Fruit fly (Drosophila melanogaster) whole organism, embryonic: ENCODE measurements around the gene CG31797.
A peak's percentile ranks its signal among the peaks of the same experiment; 100 is the strongest.

Experiments
- Aef1 ChIP-seq: fragments of 200-800 bp; sonication (Bioruptor generic); IDR thresholded peaks from 3 replicates; pipeline ENCODE4 v1.3.6; 2022; ENCODE audit warnings: missing biosample characterization, missing genetic modification characterization
- Atf-2 ChIP-seq: fragments of 200-800 bp; sonication (Bioruptor generic); optimal IDR thresholded peaks from 2 replicates; lab custom pipeline; 2016; ENCODE audit warnings: missing biosample characterization, missing genetic modification characterization
- BEAF-32 ChIP-seq: fragments of 200-800 bp; sonication (Bioruptor generic); optimal IDR thresholded peaks from 3 replicates; lab custom pipeline; 2017; ENCODE audit warnings: missing biosample characterization, missing genetic modification characterization, mild to moderate bottlenecking, moderate library complexity, missing genetic modification reagents
- CG12391 ChIP-seq: fragments of 200-800 bp; sonication (Bioruptor generic); optimal IDR thresholded peaks from 3 replicates; lab custom pipeline; 2018; ENCODE audit warnings: missing biosample characterization, mild to moderate bottlenecking, missing genetic modification characterization, moderate library complexity
- CG13123 ChIP-seq: fragments of 200-800 bp; sonication (Bioruptor generic); optimal IDR thresholded peaks from 2 replicates; lab custom pipeline; 2016; ENCODE audit warnings: missing biosample characterization, missing genetic modification characterization
- CG14014 ChIP-seq: fragments of 200-800 bp; sonication (Bioruptor generic); IDR thresholded peaks from 2 replicates; pipeline ENCODE4 v1.3.6; 2022; ENCODE audit warnings: missing biosample characterization, missing genetic modification characterization
- CG15073 ChIP-seq: fragments of 200-800 bp; sonication (Bioruptor generic); optimal IDR thresholded peaks from 2 replicates; lab custom pipeline; 2016; ENCODE audit warnings: missing biosample characterization, missing genetic modification characterization
- CG15514 ChIP-seq: fragments of 200-800 bp; sonication (Bioruptor generic); optimal IDR thresholded peaks from 3 replicates; lab custom pipeline; 2017; ENCODE audit warnings: missing biosample characterization, missing genetic modification characterization, mild to moderate bottlenecking, moderate library complexity, missing genetic modification reagents
- CG16863 ChIP-seq: fragments of 200-800 bp; sonication (Bioruptor generic); optimal IDR thresholded peaks from 3 replicates; lab custom pipeline; 2016; ENCODE audit warnings: missing biosample characterization, missing genetic modification characterization
- CG17328 ChIP-seq: fragments of 200-800 bp; sonication (Bioruptor generic); IDR thresholded peaks from 2 replicates; pipeline ENCODE4 v1.3.6; 2022; ENCODE audit warnings: missing biosample characterization, missing genetic modification characterization
- CG17568 ChIP-seq: fragments of 200-800 bp; sonication (Bioruptor generic); optimal IDR thresholded peaks from 2 replicates; lab custom pipeline; 2018; ENCODE audit warnings: missing biosample characterization, mild to moderate bottlenecking, missing genetic modification characterization, moderate library complexity
- CG17612 ChIP-seq: fragments of 200-800 bp; sonication (Bioruptor generic); IDR thresholded peaks from 2 replicates; pipeline ENCODE4 v1.3.6; 2022; ENCODE audit warnings: missing biosample characterization, missing genetic modification characterization
- CG18476 ChIP-seq: fragments of 200-800 bp; sonication (Bioruptor generic); optimal IDR thresholded peaks from 2 replicates; lab custom pipeline; 2016; ENCODE audit warnings: missing biosample characterization, mild to moderate bottlenecking, missing genetic modification characterization
- CG18599 ChIP-seq: fragments of 200-800 bp; sonication (Bioruptor generic); optimal IDR thresholded peaks from 3 replicates; lab custom pipeline; 2017; ENCODE audit warnings: missing biosample characterization, missing genetic modification characterization, mild to moderate bottlenecking, moderate library complexity, missing genetic modification reagents
- CG3065 ChIP-seq: fragments of 200-800 bp; sonication (Bioruptor generic); optimal IDR thresholded peaks from 2 replicates; lab custom pipeline; 2016; ENCODE audit warnings: missing biosample characterization, missing genetic modification characterization
- CG3163 ChIP-seq: fragments of 200-800 bp; sonication (Bioruptor generic); optimal IDR thresholded peaks from 3 replicates; lab custom pipeline; 2016; ENCODE audit warnings: missing biosample characterization, missing genetic modification characterization
- CG3726 ChIP-seq: fragments of 200-800 bp; sonication (Bioruptor generic); IDR thresholded peaks from 3 replicates; pipeline ENCODE4, ENCODE4 v1.3.6; 2022; ENCODE audit warnings: missing biosample characterization, missing genetic modification characterization
- CG3838 ChIP-seq: fragments of 200-800 bp; sonication (Bioruptor generic); optimal IDR thresholded peaks from 3 replicates; lab custom pipeline; 2016; ENCODE audit warnings: missing biosample characterization, missing genetic modification characterization
- CG3847 ChIP-seq: fragments of 200-800 bp; sonication (Bioruptor generic); IDR thresholded peaks from 2 replicates; pipeline ENCODE4 v1.3.6; 2022; ENCODE audit warnings: missing biosample characterization, missing genetic modification characterization
- CG4282 ChIP-seq: fragments of 200-800 bp; sonication (Bioruptor generic); optimal IDR thresholded peaks from 2 replicates; lab custom pipeline; 2016; ENCODE audit warnings: missing biosample characterization, missing genetic modification characterization
- CG4328 ChIP-seq: fragments of 200-800 bp; sonication (Bioruptor generic); optimal IDR thresholded peaks from 3 replicates; lab custom pipeline; 2017; ENCODE audit warnings: missing biosample characterization, missing genetic modification reagents, missing genetic modification characterization
- CG4360 ChIP-seq: fragments of 200-800 bp; sonication (Bioruptor generic); IDR thresholded peaks from 2 replicates; pipeline ENCODE4 v1.3.6; 2022; ENCODE audit warnings: missing biosample characterization, missing genetic modification characterization
- CG6689 ChIP-seq: fragments of 200-800 bp; sonication (Bioruptor generic); IDR thresholded peaks from 2 replicates; pipeline ENCODE4 v1.3.6; 2022; ENCODE audit warnings: missing biosample characterization, missing genetic modification characterization
- CG7745 ChIP-seq: fragments of 200-800 bp; sonication (Bioruptor generic); optimal IDR thresholded peaks from 2 replicates; lab custom pipeline; 2018; ENCODE audit warnings: missing biosample characterization, mild to moderate bottlenecking, missing genetic modification characterization, moderate library complexity
- Elba2 ChIP-seq: fragments of 200-800 bp; sonication (Bioruptor generic); optimal IDR thresholded peaks from 3 replicates; lab custom pipeline; 2016; ENCODE audit warnings: missing biosample characterization, missing genetic modification characterization
- GATAe ChIP-seq: fragments of 200-800 bp; sonication (Bioruptor generic); conservative IDR thresholded peaks from 2 replicates; pipeline ENCODE4 v1.3.6; 2022; ENCODE audit warnings: missing biosample characterization, missing genetic modification characterization
- Rx ChIP-seq: fragments of 200-800 bp; sonication (Bioruptor generic); IDR thresholded peaks from 2 replicates; pipeline ENCODE4 v1.3.6; 2022; ENCODE audit warnings: missing biosample characterization, missing genetic modification characterization
- Spps ChIP-seq: fragments of 200-800 bp; sonication (Bioruptor generic); optimal IDR thresholded peaks from 2 replicates; lab custom pipeline; 2018; ENCODE audit warnings: missing biosample characterization, mild to moderate bottlenecking, missing genetic modification characterization
- ac ChIP-seq: fragments of 200-800 bp; sonication (Bioruptor generic); optimal IDR thresholded peaks from 3 replicates; lab custom pipeline; 2017; ENCODE audit warnings: missing biosample characterization, mild to moderate bottlenecking, missing genetic modification characterization
- ato ChIP-seq: fragments of 200-800 bp; sonication (Bioruptor generic); IDR thresholded peaks from 2 replicates; pipeline ENCODE4 v1.3.6; 2022; ENCODE audit warnings: missing biosample characterization, missing genetic modification characterization; ENCODE audit not compliant: partially characterized antibody
- az2 ChIP-seq: fragments of 200-800 bp; sonication (Bioruptor generic); optimal IDR thresholded peaks from 3 replicates; lab custom pipeline; 2016; ENCODE audit warnings: missing biosample characterization, missing genetic modification characterization
- cg ChIP-seq: fragments of 200-800 bp; sonication (Bioruptor generic); optimal IDR thresholded peaks from 3 replicates; lab custom pipeline; 2019; ENCODE audit warnings: missing biosample characterization, mild to moderate bottlenecking, missing genetic modification characterization, moderate library complexity
- danr ChIP-seq: fragments of 200-800 bp; sonication (Bioruptor generic); IDR thresholded peaks from 2 replicates; pipeline ENCODE4 v1.3.6; 2022; ENCODE audit warnings: missing biosample characterization, missing genetic modification characterization
- ewg ChIP-seq: fragments of 200-800 bp; sonication (Bioruptor generic); optimal IDR thresholded peaks from 3 replicates; lab custom pipeline; 2017; ENCODE audit warnings: mild to moderate bottlenecking, missing biosample characterization, missing genetic modification reagents, missing genetic modification characterization
- fd102C ChIP-seq: fragments of 200-800 bp; sonication (Bioruptor generic); optimal IDR thresholded peaks from 2 replicates; lab custom pipeline; 2018; ENCODE audit warnings: missing biosample characterization, mild to moderate bottlenecking, missing genetic modification characterization, moderate library complexity
- fd96Cb ChIP-seq: fragments of 200-800 bp; sonication (Bioruptor generic); optimal IDR thresholded peaks from 2 replicates; lab custom pipeline; 2018; ENCODE audit warnings: missing biosample characterization, mild to moderate bottlenecking, missing genetic modification characterization, moderate library complexity
- gcm2 ChIP-seq: fragments of 200-800 bp; sonication (Bioruptor generic); optimal IDR thresholded peaks from 2 replicates; lab custom pipeline; 2016; ENCODE audit warnings: missing biosample characterization, missing genetic modification characterization
- hbn ChIP-seq: fragments of 200-800 bp; sonication (Bioruptor generic); IDR thresholded peaks from 2 replicates; pipeline ENCODE4 v1.3.6; 2022; ENCODE audit warnings: missing biosample characterization, missing genetic modification characterization; ENCODE audit not compliant: partially characterized antibody
- klu ChIP-seq: fragments of 200-800 bp; sonication (Bioruptor generic); IDR thresholded peaks from 2 replicates; pipeline ENCODE4 v1.3.6; 2022; ENCODE audit warnings: missing biosample characterization, missing genetic modification characterization
- maf-S ChIP-seq: fragments of 200-800 bp; sonication (Bioruptor generic); optimal IDR thresholded peaks from 2 replicates; lab custom pipeline; 2016; ENCODE audit warnings: missing biosample characterization, missing genetic modification characterization
- nerfin-1 ChIP-seq: fragments of 200-800 bp; sonication (Bioruptor generic); optimal IDR thresholded peaks from 3 replicates; lab custom pipeline; 2019; ENCODE audit warnings: missing biosample characterization, mild to moderate bottlenecking, missing genetic modification characterization, moderate library complexity
- sens-2 ChIP-seq: fragments of 200-800 bp; sonication (Bioruptor generic); IDR thresholded peaks from 2 replicates; pipeline ENCODE4 v1.3.6; 2022; ENCODE audit warnings: missing biosample characterization, missing genetic modification characterization
- shn ChIP-seq: fragments of 200-800 bp; sonication (Bioruptor generic); optimal IDR thresholded peaks from 3 replicates; lab custom pipeline; 2016; ENCODE audit warnings: missing biosample characterization, missing genetic modification characterization
- slou ChIP-seq: fragments of 200-800 bp; sonication (Bioruptor generic); optimal IDR thresholded peaks from 3 replicates; lab custom pipeline; 2016; ENCODE audit warnings: missing biosample characterization, missing genetic modification characterization
- sr ChIP-seq: fragments of 200-800 bp; sonication (Bioruptor generic); IDR thresholded peaks from 3 replicates; pipeline ENCODE4 v1.3.6; 2022; ENCODE audit warnings: missing biosample characterization, missing genetic modification characterization
- sug ChIP-seq: fragments of 200-800 bp; optimal IDR thresholded peaks from 2 replicates; lab custom pipeline; 2019; ENCODE audit warnings: missing biosample characterization, mild to moderate bottlenecking, missing genetic modification characterization, moderate library complexity
- tin ChIP-seq: fragments of 200-800 bp; sonication (Bioruptor generic); optimal IDR thresholded peaks from 3 replicates; lab custom pipeline; 2016; ENCODE audit warnings: missing biosample characterization, missing genetic modification characterization
- tll ChIP-seq, 2 experiments: fragments of 200-800 bp in 1 of 2; fragments of >200 bp in 1 of 2; sonication (Bioruptor generic) in 1 of 2; optimal IDR thresholded peaks; 2 replicates each; lab custom pipeline; 2017 to 2019; ENCODE audit warnings: missing biosample characterization in 2 of 2, missing genetic modification characterization in 2 of 2, mild to moderate bottlenecking in 1 of 2, moderate library complexity in 1 of 2
- toy ChIP-seq: fragments of 200-800 bp; sonication (Bioruptor generic); IDR thresholded peaks from 2 replicates; pipeline ENCODE4 v1.3.6; 2022; ENCODE audit warnings: missing biosample characterization, missing genetic modification characterization
- trh ChIP-seq: fragments of 200-800 bp; sonication (Bioruptor generic); optimal IDR thresholded peaks from 2 replicates; lab custom pipeline; 2016; ENCODE audit warnings: missing biosample characterization, missing genetic modification characterization
- zen ChIP-seq: fragments of 200-800 bp; sonication (Bioruptor generic); optimal IDR thresholded peaks from 3 replicates; lab custom pipeline; 2018; ENCODE audit warnings: missing biosample characterization, mild to moderate bottlenecking, missing genetic modification characterization, moderate library complexity
- zfh2 ChIP-seq: fragments of 200-800 bp; sonication (Bioruptor generic); optimal IDR thresholded peaks from 2 replicates; lab custom pipeline; 2016; ENCODE audit warnings: missing biosample characterization, missing genetic modification characterization

The CG31797 gene

DNA sequence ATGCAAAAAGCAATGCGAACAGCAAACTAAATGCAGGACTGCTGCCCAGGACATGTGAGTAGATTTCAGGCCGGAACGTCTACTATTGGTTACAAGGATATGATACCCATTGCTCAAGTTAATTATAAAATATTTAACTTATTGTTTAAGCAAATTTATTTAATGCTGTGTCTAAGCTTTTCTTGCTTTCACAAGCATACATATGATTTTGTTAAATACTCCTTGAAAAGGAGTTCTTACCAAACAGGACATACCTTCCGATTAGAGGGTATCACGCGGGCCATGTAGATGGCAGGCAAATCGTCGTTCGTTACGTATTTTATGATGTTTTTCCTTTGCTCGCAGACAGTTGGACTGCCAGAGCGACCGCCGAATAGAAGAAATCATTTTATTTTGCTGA lies 23.5 kb upstream of the CG31797 start (continued):
- TF ChIP-seq cg, result no peak
- TF ChIP-seq ewg (GFP tag; lab: Kevin White, UChicago), result no peak
- TF ChIP-seq CG6689, result no peak
- TF ChIP-seq klu (GFP tag; lab: Robert Waterston, UW), result no peak
- no peak for TF ChIP-seq GATAe (GFP tag; lab: Robert Waterston, UW)
- TF ChIP-seq toy (GFP tag; lab: Robert Waterston, UW), result no peak
- TF ChIP-seq zen (tag; lab: Kevin White, UChicago), result peak; percentile 86
- no peak for TF ChIP-seq BEAF-32
- no peak for TF ChIP-seq shn
- TF ChIP-seq trh (GFP tag; lab: Kevin White, UChicago), result no peak
- TF ChIP-seq CG17568 (GFP tag; lab: Kevin White, UChicago), result no peak
- peak; percentile 75 for TF ChIP-seq CG18599 (GFP tag; lab: Kevin White, UChicago)
- TF ChIP-seq slou (GFP tag; lab: Kevin White, UChicago), result no peak
- TF ChIP-seq sr (GFP tag; lab: Robert Waterston, UW), result no peak
- no peak for TF ChIP-seq CG13123 (GFP tag; lab: Kevin White, UChicago)
- no peak for TF ChIP-seq CG7745 (tag; lab: Kevin White, UChicago)
- no peak for TF ChIP-seq CG16863
- TF ChIP-seq Aef1 (GFP tag; lab: Robert Waterston, UW), result no peak
- no peak for TF ChIP-seq Spps
- TF ChIP-seq CG14014 (GFP tag; lab: Robert Waterston, UW), result peak; percentile 39; the same call in 1 of the 2 replicates
- peak; percentile 66 for TF ChIP-seq fd102C
- no peak for TF ChIP-seq ac (GFP tag; lab: Kevin White, UChicago)
- no peak for TF ChIP-seq nerfin-1 (tag; lab: Kevin White, UChicago)
- no peak for TF ChIP-seq sug
- no peak for TF ChIP-seq hbn
- 0 out of 2 replicates have a peak, but pooled peaks have one; percentile 16 for TF ChIP-seq CG4360
- TF ChIP-seq sens-2 (GFP tag; lab: Robert Waterston, UW), result no peak
- peak; percentile 14 for TF ChIP-seq CG18476 (GFP tag; lab: Kevin White, UChicago)
- TF ChIP-seq CG3838 (GFP tag; lab: Kevin White, UChicago), result no peak
- TF ChIP-seq zfh2 (GFP tag; lab: Kevin White, UChicago), result no peak
- 0 out of 2 replicates have a peak, but pooled peaks have one; percentile 27 for TF ChIP-seq CG17328 (GFP tag; lab: Robert Waterston, UW)
- TF ChIP-seq tin (GFP tag; lab: Kevin White, UChicago), result peak; percentile 29
- TF ChIP-seq danr, result no peak
- TF ChIP-seq CG4282, result no peak
- no peak for TF ChIP-seq CG3065 (GFP tag; lab: Kevin White, UChicago)
- no peak for TF ChIP-seq Elba2 (GFP tag; lab: Kevin White, UChicago)
- TF ChIP-seq az2 (GFP tag; lab: Kevin White, UChicago), result peak; percentile 31
- TF ChIP-seq CG3163 (GFP tag; lab: Kevin White, UChicago), result no peak
- no peak for TF ChIP-seq CG17612 (GFP tag; lab: Robert Waterston, UW)
- TF ChIP-seq tll (GFP tag; optimal IDR thresholded peaks at IDR 0.05; lab: Kevin White, UChicago), result no peak
- peak; percentile 34 for TF ChIP-seq fd96Cb (tag; lab: Kevin White, UChicago)
- TF ChIP-seq Atf-2 (GFP tag; lab: Kevin White, UChicago), result no peak
- no peak for TF ChIP-seq gcm2 (GFP tag; lab: Kevin White, UChicago)
- no peak for TF ChIP-seq CG15514 (GFP tag; lab: Kevin White, UChicago)
- TF ChIP-seq CG4328 (GFP tag; lab: Kevin White, UChicago), result no peak
- no peak for TF ChIP-seq maf-S (GFP tag; lab: Kevin White, UChicago)
- no peak for TF ChIP-seq CG15073 (GFP tag; lab: Kevin White, UChicago)
- no peak for TF ChIP-seq CG3726 (GFP tag; lab: Robert Waterston, UW)
- TF ChIP-seq CG3847 (GFP tag; lab: Robert Waterston, UW), result no peak
- TF ChIP-seq Rx (GFP tag; lab: Robert Waterston, UW), result no peak
- no peak for TF ChIP-seq ato (GFP tag; lab: Robert Waterston, UW)
- peak; percentile 37 for TF ChIP-seq CG12391 (tag; lab: Kevin White, UChicago)
